Worm (Caenorhabditis elegans): ENCODE results near the gene F21C10.5.

The F21C10.5 gene

ce11 chrV:9094060-9094628 is 31.3 kb upstream of the F21C10.5 start (continued):
- TF ChIP-seq nhr-11 (tag; optimal IDR thresholded peaks at IDR 0.05), result no peak
- TF ChIP-seq ceh-16 (tag; optimal IDR thresholded peaks at IDR 0.05), result no peak
- no peak for TF ChIP-seq nhr-237 (tag; optimal IDR thresholded peaks at IDR 0.05)

DNA sequence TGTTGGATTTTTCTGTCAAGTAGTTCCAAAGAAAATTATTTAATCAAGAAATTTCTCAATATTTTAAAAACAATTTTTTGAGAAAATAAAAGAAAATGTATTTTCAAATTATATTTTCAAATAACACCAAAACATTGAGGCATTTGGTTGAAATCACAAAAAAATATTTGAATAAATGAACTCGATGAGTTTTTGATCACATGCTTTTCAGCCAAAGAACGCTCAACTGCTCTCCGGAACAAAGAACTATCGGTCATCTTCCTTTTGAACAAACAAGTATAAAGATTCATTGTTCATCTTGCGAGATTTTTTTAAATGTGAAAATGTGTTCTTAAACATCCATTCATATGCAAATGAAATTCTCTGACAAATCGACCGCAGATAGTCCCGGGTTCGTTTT is 30.5 kb upstream of the F21C10.5 start:
- TF ChIP-seq sem-4 (tag; optimal IDR thresholded peaks at IDR 0.05), result no peak
- TF ChIP-seq C34F6.9 (tag; optimal IDR thresholded peaks at IDR 0.05), result peak; percentile 20
- TF ChIP-seq crh-2 (tag; optimal IDR thresholded peaks at IDR 0.05), result peak; percentile 13
- no peak for TF ChIP-seq lin-39 (tag; optimal IDR thresholded peaks at IDR 0.05)
- TF ChIP-seq lsy-2 (tag; optimal IDR thresholded peaks at IDR 0.05), result peak in 1 of 2 experiments; percentile 5
- peak; percentile 43 for TF ChIP-seq sma-9 (GFP tag; optimal IDR thresholded peaks at IDR 0.05)
- no peak for TF ChIP-seq sma-9 (tag; optimal IDR thresholded peaks at IDR 0.05)
- TF ChIP-seq nhr-21 (tag; optimal IDR thresholded peaks at IDR 0.05), result no peak

- TF ChIP-seq blmp-1 (tag; optimal IDR thresholded peaks at IDR 0.05; ENCODE audit: insufficient read depth), result peak; percentile 72
- peak; percentile 97 for TF ChIP-seq nhr-25 (tag; optimal IDR thresholded peaks at IDR 0.05)
- no peak for TF ChIP-seq nhr-12 (tag; optimal IDR thresholded peaks at IDR 0.05)
- peak; percentile 17 for TF ChIP-seq mab-5 (tag; optimal IDR thresholded peaks at IDR 0.05)
- TF ChIP-seq sem-4 (tag; optimal IDR thresholded peaks at IDR 0.05), result peak; percentile 77
- TF ChIP-seq C34F6.9 (tag; optimal IDR thresholded peaks at IDR 0.05), result peak; percentile 86
- peak; percentile 93 for TF ChIP-seq sma-3 (GFP tag; optimal IDR thresholded peaks at IDR 0.05)
- TF ChIP-seq zag-1 (tag; optimal IDR thresholded peaks at IDR 0.05), result no peak
- TF ChIP-seq nhr-129 (tag; optimal IDR thresholded peaks at IDR 0.05), result peak; percentile 88
- peak in 1 of 2 experiments; percentile 85 for TF ChIP-seq lsy-2 (tag; optimal IDR thresholded peaks at IDR 0.05)
- TF ChIP-seq fos-1 (tag; optimal IDR thresholded peaks at IDR 0.05), result peak; percentile 70
- peak; percentile 68 for TF ChIP-seq snpc-4 (tag; optimal IDR thresholded peaks at IDR 0.05)
- no peak for TF ChIP-seq peb-1 (tag; optimal IDR thresholded peaks at IDR 0.05)
- peak; percentile 86 for TF ChIP-seq ztf-4 (tag; optimal IDR thresholded peaks at IDR 0.05)
- TF ChIP-seq lin-11 (tag; optimal IDR thresholded peaks at IDR 0.05), result no peak
- peak; percentile 85 for TF ChIP-seq egl-27 (tag; optimal IDR thresholded peaks at IDR 0.05)
- peak; percentile 73 for TF ChIP-seq gmeb-1 (tag; optimal IDR thresholded peaks at IDR 0.05)
- no peak for TF ChIP-seq unc-62 (GFP tag; optimal IDR thresholded peaks at IDR 0.05)
- TF ChIP-seq nhr-10 (tag; optimal IDR thresholded peaks at IDR 0.05), result no peak
- TF ChIP-seq skn-1 (tag; optimal IDR thresholded peaks at IDR 0.05), result no peak
- peak; percentile 88 for TF ChIP-seq crh-2 (tag; optimal IDR thresholded peaks at IDR 0.05)
- TF ChIP-seq mdl-1 (tag; optimal IDR thresholded peaks at IDR 0.05), result peak; percentile 63 to 89
- TF ChIP-seq unc-55 (GFP tag; optimal IDR thresholded peaks at IDR 0.05), result peak; percentile 29
- TF ChIP-seq ceh-16 (tag; optimal IDR thresholded peaks at IDR 0.05), result no peak
- peak; percentile 85 for TF ChIP-seq nhr-6 (tag; optimal IDR thresholded peaks at IDR 0.05)
- TF ChIP-seq nhr-21 (tag; optimal IDR thresholded peaks at IDR 0.05), result peak; percentile 96
- TF ChIP-seq mbf-1 (tag; optimal IDR thresholded peaks at IDR 0.05), result no peak
- TF ChIP-seq nhr-77 (tag; optimal IDR thresholded peaks at IDR 0.05), result no peak
- peak; percentile 99 for TF ChIP-seq sma-9 (GFP tag; optimal IDR thresholded peaks at IDR 0.05)
- peak; percentile 34 for TF ChIP-seq sma-9 (tag; optimal IDR thresholded peaks at IDR 0.05)
- TF ChIP-seq R02D3.7 (tag; optimal IDR thresholded peaks at IDR 0.05), result no peak
- TF ChIP-seq alr-1 (tag; optimal IDR thresholded peaks at IDR 0.05), result no peak
- TF ChIP-seq Y55F3AM.14 (GFP tag; optimal IDR thresholded peaks at IDR 0.05), result peak; percentile 88
- peak; percentile 73 for TF ChIP-seq lin-13 (GFP tag; optimal IDR thresholded peaks at IDR 0.05)
- no peak for TF ChIP-seq aly-2 (tag; optimal IDR thresholded peaks at IDR 0.05)
- TF ChIP-seq F13H6.1 (tag; optimal IDR thresholded peaks at IDR 0.05), result peak; percentile 96
- no peak for TF ChIP-seq nhr-23 (tag; optimal IDR thresholded peaks at IDR 0.05)
Observed at ce11 chrV:9095613-9096317, 29.7 kb upstream of the F21C10.5 start, which contains the start of gene F21C10.10. Gene F21C10.10, plus strand, starts transcription at chrV:9096267.
